Worm (Caenorhabditis elegans): ENCODE measurements around the gene F09E5.14.

F09E5.14 gene

DNA sequence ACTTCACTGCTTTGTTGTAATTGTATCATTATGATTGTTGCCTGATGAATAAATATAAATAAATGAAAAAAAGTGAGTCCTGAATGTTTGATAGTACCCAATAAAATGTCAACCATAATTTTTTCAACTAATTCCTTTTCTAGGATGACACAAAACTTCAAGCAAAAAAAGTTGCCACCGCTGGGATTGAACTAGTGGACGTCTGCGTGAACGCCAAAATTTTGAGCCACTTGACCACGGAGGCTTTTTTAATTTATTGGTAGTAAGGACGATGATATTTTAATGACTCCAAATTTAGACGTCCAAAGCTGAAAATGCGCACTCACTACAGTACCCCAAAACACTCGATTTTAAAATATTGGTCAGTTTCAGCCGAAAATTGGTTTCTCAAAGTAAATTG is 9.0 kb upstream of the F09E5.14 start (continued):
- TF ChIP-seq somi-1 (GFP tag; optimal IDR thresholded peaks at IDR 0.05) (peak; percentile 28), ztf-26 (tag; optimal IDR thresholded peaks at IDR 0.05) (peak; percentile 61), ceh-79 (tag; optimal IDR thresholded peaks at IDR 0.05) (peak; percentile 78), madf-3 (GFP tag; IDR thresholded peaks at IDR 0.05) (0 out of 2 replicates have a peak, but pooled peaks have one; percentile 77), nfya-2 (GFP tag; IDR thresholded peaks at IDR 0.05) (0 out of 2 replicates have a peak, but pooled peaks have one; percentile 62), Y53F4B.3 (GFP tag; IDR thresholded peaks at IDR 0.05) (peak; percentile 26; the same call in 1 of the 2 replicates), athp-1 (tag; optimal IDR thresholded peaks at IDR 0.05) (peak; percentile 89), ceh-27 (GFP tag; optimal IDR thresholded peaks at IDR 0.05) (peak; percentile 9), rpc-1 (optimal IDR thresholded peaks at IDR 0.05) (peak; percentile 76), rpc-1 (tag; optimal IDR thresholded peaks at IDR 0.05) (peak; percentile 93), bed-1 (GFP tag; IDR thresholded peaks at IDR 0.05) (no peak), ama-1 (optimal IDR thresholded peaks at IDR 0.05) (no peak), ama-1 (GFP tag; optimal IDR thresholded peaks at IDR 0.05) (peak; percentile 48 to 64), Y67H2A.10 (GFP tag; conservative IDR thresholded peaks at IDR 0.05) (no peak), dpff-1 (tag; optimal IDR thresholded peaks at IDR 0.05) (peak; percentile 84), nhr-90 (tag; optimal IDR thresholded peaks at IDR 0.05) (peak; percentile 85), T26A5.8 (tag; optimal IDR thresholded peaks at IDR 0.05) (peak; percentile 78), F37B4.10 (GFP tag; IDR thresholded peaks at IDR 0.05) (0 out of 2 replicates have a peak, but pooled peaks have one; percentile 66), ceh-40 (GFP tag; IDR thresholded peaks at IDR 0.05) (peak; percentile 90), repo-1 (tag; optimal IDR thresholded peaks at IDR 0.05) (peak; percentile 86), ceh-100 (GFP tag; IDR thresholded peaks at IDR 0.05) (peak; percentile 65), hmg-20 (GFP tag; IDR thresholded peaks at IDR 0.05) (peak; percentile 25; the same call in 1 of the 2 replicates), snpc-3.4 (tag; optimal IDR thresholded peaks at IDR 0.05) (no peak), chd-7 (tag; optimal IDR thresholded peaks at IDR 0.05) (peak; percentile 76), him-1 (tag; optimal IDR thresholded peaks at IDR 0.05) (peak; percentile 57), C06A6.2 (GFP tag; conservative IDR thresholded peaks at IDR 0.05) (peak; percentile 50; the same call in 1 of the 2 replicates), F52B5.7 (tag; optimal IDR thresholded peaks at IDR 0.05) (peak; percentile 92), snpc-4 (GFP tag; optimal IDR thresholded peaks at IDR 0.05) (peak; percentile 8), snpc-4 (tag; optimal IDR thresholded peaks at IDR 0.05) (peak in 3 of 4 experiments; percentile 38 to 52 (median 49)), F39B2.1 (GFP tag; IDR thresholded peaks at IDR 0.05) (no peak), hrde-1 (tag; optimal IDR thresholded peaks at IDR 0.05; ENCODE audit: borderline replicate concordance) (peak; percentile 85), ccch-3 (GFP tag; optimal IDR thresholded peaks at IDR 0.05) (no peak), lsy-27 (tag; optimal IDR thresholded peaks at IDR 0.05; ENCODE audit: borderline replicate concordance, insufficient read depth) (no peak), snpc-1.1 (tag; optimal IDR thresholded peaks at IDR 0.05; ENCODE audit: insufficient read depth) (peak; percentile 43), let-607 (tag; optimal IDR thresholded peaks at IDR 0.05) (peak; percentile 47 to 54), hmg-1.2 (GFP tag; IDR thresholded peaks at IDR 0.05) (peak; percentile 48), zim-3 (tag; optimal IDR thresholded peaks at IDR 0.05) (peak; percentile 90), dpl-1 (GFP tag; optimal IDR thresholded peaks at IDR 0.05) (no peak), mcd-1 (GFP tag; IDR thresholded peaks at IDR 0.05) (no peak), nhr-27 (tag; optimal IDR thresholded peaks at IDR 0.05) (peak; percentile 69), rec-8 (tag; optimal IDR thresholded peaks at IDR 0.05) (peak; percentile 80 to 84), F10E7.11 (tag; optimal IDR thresholded peaks at IDR 0.05) (peak; percentile 95), atf-7 (tag; optimal IDR thresholded peaks at IDR 0.05) (peak; percentile 62), F57A8.1 (GFP tag; optimal IDR thresholded peaks at IDR 0.05) (peak; percentile 27), Y95B8A.8 (GFP tag; IDR thresholded peaks at IDR 0.05) (0 out of 2 replicates have a peak, but pooled peaks have one; percentile 75), efl-1 (GFP tag; optimal IDR thresholded peaks at IDR 0.05) (no peak), B0336.3 (GFP tag; IDR thresholded peaks at IDR 0.05) (peak; percentile 93), xnd-1 (tag; optimal IDR thresholded peaks at IDR 0.05) (peak; percentile 24)

Data from whole organism, young adult.